Worm (Caenorhabditis elegans): ENCODE measurements around the gene C54E4.1.

ce11 chrIV:2172880-2173279 lies 2.5 kb upstream of the C54E4.1 start:
- no peak for TF ChIP-seq ZK546.5 (tag; optimal IDR thresholded peaks at IDR 0.05)
- no peak for TF ChIP-seq nhr-10 (tag; optimal IDR thresholded peaks at IDR 0.05)
- TF ChIP-seq ztf-11 (tag; optimal IDR thresholded peaks at IDR 0.05): no peak
- no peak for TF ChIP-seq lsy-2 (tag; optimal IDR thresholded peaks at IDR 0.05)
- no peak for TF ChIP-seq alr-1 (tag; optimal IDR thresholded peaks at IDR 0.05)
- no peak for TF ChIP-seq ztf-4 (tag; optimal IDR thresholded peaks at IDR 0.05)
- TF ChIP-seq mdl-1 (tag; optimal IDR thresholded peaks at IDR 0.05): no peak
- TF ChIP-seq nhr-77 (tag; optimal IDR thresholded peaks at IDR 0.05): no peak
- TF ChIP-seq lin-39 (tag; optimal IDR thresholded peaks at IDR 0.05): no peak
- TF ChIP-seq C34F6.9 (tag; optimal IDR thresholded peaks at IDR 0.05): no peak
- no peak for TF ChIP-seq fos-1 (tag; optimal IDR thresholded peaks at IDR 0.05)
- no peak for TF ChIP-seq zag-1 (tag; optimal IDR thresholded peaks at IDR 0.05)
- no peak for TF ChIP-seq nhr-25 (tag; optimal IDR thresholded peaks at IDR 0.05)
